Fruit fly (Drosophila melanogaster) whole organism, embryonic: Measurements from ENCODE around the gene pod1.

Source experiments
- Aef1 ChIP-seq: fragments of 200-800 bp; sonication (Bioruptor generic); IDR thresholded peaks from 3 replicates; pipeline ENCODE4 v1.3.6; 2022; ENCODE audit warnings: missing biosample characterization, missing genetic modification characterization
- C15 ChIP-seq: fragments of 200-800 bp; sonication (Bioruptor generic); IDR thresholded peaks from 3 replicates; pipeline ENCODE4 v1.3.6; 2022; ENCODE audit warnings: missing biosample characterization, missing genetic modification characterization
- CG11695 ChIP-seq: fragments of 200-800 bp; sonication (Bioruptor generic); IDR thresholded peaks from 3 replicates; pipeline ENCODE4 v1.3.6; 2022; ENCODE audit warnings: missing biosample characterization, missing genetic modification characterization
- CG11696 ChIP-seq: fragments of 200-800 bp; sonication (Bioruptor generic); IDR thresholded peaks from 2 replicates; pipeline ENCODE4 v1.3.6; 2022; ENCODE audit warnings: missing biosample characterization, missing genetic modification characterization
- CG12391 ChIP-seq: fragments of 200-800 bp; sonication (Bioruptor generic); optimal IDR thresholded peaks from 3 replicates; lab custom pipeline; 2018; ENCODE audit warnings: missing biosample characterization, mild to moderate bottlenecking, missing genetic modification characterization, moderate library complexity
- CG13296 ChIP-seq: fragments of 200-800 bp; sonication (Bioruptor generic); optimal IDR thresholded peaks from 3 replicates; lab custom pipeline; 2018; ENCODE audit warnings: missing biosample characterization, mild to moderate bottlenecking, missing genetic modification characterization
- CG15479 ChIP-seq: fragments of 200-800 bp; sonication (Bioruptor generic); optimal IDR thresholded peaks from 3 replicates; lab custom pipeline; 2019; ENCODE audit warnings: missing biosample characterization, mild to moderate bottlenecking, missing genetic modification characterization, moderate library complexity
- CG16779 ChIP-seq: fragments of 200-800 bp; sonication (Bioruptor generic); IDR thresholded peaks from 2 replicates; pipeline ENCODE4 v1.3.6; 2022; ENCODE audit warnings: missing biosample characterization, missing genetic modification characterization
- CG17359 ChIP-seq: fragments of 200-800 bp; sonication (Bioruptor generic); optimal IDR thresholded peaks from 3 replicates; lab custom pipeline; 2018; ENCODE audit warnings: missing biosample characterization, mild to moderate bottlenecking, missing genetic modification characterization, moderate library complexity
- CG17612 ChIP-seq: fragments of 200-800 bp; sonication (Bioruptor generic); IDR thresholded peaks from 2 replicates; pipeline ENCODE4 v1.3.6; 2022; ENCODE audit warnings: missing biosample characterization, missing genetic modification characterization
- CG32532 ChIP-seq: fragments of 200-800 bp; sonication (Bioruptor generic); IDR thresholded peaks from 2 replicates; pipeline ENCODE4 v1.3.6; 2022; ENCODE audit warnings: missing biosample characterization, missing genetic modification characterization
- CG3838 ChIP-seq: fragments of 200-800 bp; sonication (Bioruptor generic); optimal IDR thresholded peaks from 3 replicates; lab custom pipeline; 2016; ENCODE audit warnings: missing biosample characterization, missing genetic modification characterization
- CG7556 ChIP-seq: fragments of 200-800 bp; sonication (Bioruptor generic); optimal IDR thresholded peaks from 2 replicates; lab custom pipeline; 2017; ENCODE audit warnings: missing biosample characterization, mild to moderate bottlenecking, missing genetic modification characterization
- CG8089 ChIP-seq: fragments of 200-800 bp; sonication (Bioruptor generic); optimal IDR thresholded peaks from 3 replicates; lab custom pipeline; 2016; ENCODE audit warnings: missing biosample characterization, missing genetic modification characterization
- CG8281 ChIP-seq: fragments of 200-800 bp; sonication (Bioruptor generic); optimal IDR thresholded peaks from 2 replicates; lab custom pipeline; 2018; ENCODE audit warnings: missing biosample characterization, mild to moderate bottlenecking, missing genetic modification characterization, moderate library complexity
- CG8765 ChIP-seq: fragments of 200-800 bp; sonication (Bioruptor generic); IDR thresholded peaks from 2 replicates; pipeline ENCODE4 v1.3.6; 2022; ENCODE audit warnings: missing biosample characterization, missing genetic modification characterization
- D19B ChIP-seq: fragments of 200-800 bp; sonication (Bioruptor generic); optimal IDR thresholded peaks from 2 replicates; lab custom pipeline; 2017; ENCODE audit warnings: missing biosample characterization, mild to moderate bottlenecking, missing genetic modification characterization
- Dref ChIP-seq: fragments of 200-800 bp; sonication (Bioruptor generic); IDR thresholded peaks from 2 replicates; pipeline ENCODE4 v1.3.6; 2022; ENCODE audit warnings: missing biosample characterization, missing genetic modification characterization
- Ets97D ChIP-seq: fragments of 200-800 bp; sonication (Bioruptor generic); optimal IDR thresholded peaks from 3 replicates; lab custom pipeline; 2016; ENCODE audit warnings: missing biosample characterization, missing genetic modification characterization
- Fer1 ChIP-seq: fragments of 200-800 bp; sonication (Bioruptor generic); optimal IDR thresholded peaks from 2 replicates; lab custom pipeline; 2017; ENCODE audit warnings: missing biosample characterization, mild to moderate bottlenecking, missing genetic modification characterization
- HLH4C ChIP-seq: fragments of 200-800 bp; sonication (Bioruptor generic); IDR thresholded peaks from 3 replicates; pipeline ENCODE4 v1.3.6; 2022; ENCODE audit warnings: missing biosample characterization, missing genetic modification characterization; ENCODE audit not compliant: partially characterized antibody
- MTF-1 ChIP-seq: fragments of 200-800 bp; sonication (Bioruptor generic); optimal IDR thresholded peaks from 2 replicates; lab custom pipeline; 2018; ENCODE audit warnings: missing biosample characterization, mild to moderate bottlenecking, missing genetic modification characterization, borderline replicate concordance
- Meics ChIP-seq: fragments of 200-800 bp; sonication (Bioruptor generic); optimal IDR thresholded peaks from 2 replicates; lab custom pipeline; 2017; ENCODE audit warnings: missing biosample characterization, mild to moderate bottlenecking, missing genetic modification characterization
- ac ChIP-seq: fragments of 200-800 bp; sonication (Bioruptor generic); optimal IDR thresholded peaks from 3 replicates; lab custom pipeline; 2017; ENCODE audit warnings: missing biosample characterization, mild to moderate bottlenecking, missing genetic modification characterization
- bbx ChIP-seq: fragments of 200-800 bp; sonication (Bioruptor generic); IDR thresholded peaks from 2 replicates; pipeline ENCODE4 v1.3.6; 2022; ENCODE audit warnings: missing biosample characterization, missing genetic modification characterization; ENCODE audit not compliant: partially characterized antibody
- bigmax ChIP-seq: fragments of 200-800 bp; sonication (Bioruptor generic); optimal IDR thresholded peaks from 2 replicates; lab custom pipeline; 2018; ENCODE audit warnings: missing biosample characterization, mild to moderate bottlenecking, missing genetic modification characterization
- ci ChIP-seq: fragments of 200-800 bp; sonication (Bioruptor generic); IDR thresholded peaks from 3 replicates; pipeline ENCODE4 v1.3.6; 2022; ENCODE audit warnings: missing biosample characterization, missing genetic modification characterization
- emc ChIP-seq: fragments of 200-800 bp; sonication (Bioruptor generic); optimal IDR thresholded peaks from 2 replicates; lab custom pipeline; 2016; ENCODE audit warnings: missing biosample characterization, missing genetic modification characterization
- fd96Cb ChIP-seq: fragments of 200-800 bp; sonication (Bioruptor generic); optimal IDR thresholded peaks from 2 replicates; lab custom pipeline; 2018; ENCODE audit warnings: missing biosample characterization, mild to moderate bottlenecking, missing genetic modification characterization, moderate library complexity
- grau ChIP-seq: fragments of 200-800 bp; optimal IDR thresholded peaks from 3 replicates; lab custom pipeline; 2019; ENCODE audit warnings: missing biosample characterization, mild to moderate bottlenecking, missing genetic modification characterization, moderate library complexity
- jing ChIP-seq: fragments of 200-800 bp; sonication (Bioruptor generic); optimal IDR thresholded peaks from 2 replicates; lab custom pipeline; 2018; ENCODE audit warnings: missing biosample characterization, mild to moderate bottlenecking, missing genetic modification characterization
- ken ChIP-seq: fragments of 200-800 bp; sonication (Bioruptor generic); IDR thresholded peaks from 3 replicates; pipeline ENCODE4 v1.3.6; 2022; ENCODE audit warnings: missing biosample characterization, missing genetic modification characterization
- lbe ChIP-seq: fragments of 200-800 bp; sonication (Bioruptor generic); optimal IDR thresholded peaks from 2 replicates; lab custom pipeline; 2016; ENCODE audit warnings: missing biosample characterization, mild to moderate bottlenecking, missing genetic modification characterization
- mam ChIP-seq: fragments of 200-800 bp; sonication (Bioruptor generic); optimal IDR thresholded peaks from 3 replicates; lab custom pipeline; 2016; ENCODE audit warnings: missing biosample characterization, missing genetic modification characterization
- nerfin-1 ChIP-seq: fragments of 200-800 bp; sonication (Bioruptor generic); optimal IDR thresholded peaks from 3 replicates; lab custom pipeline; 2019; ENCODE audit warnings: missing biosample characterization, mild to moderate bottlenecking, missing genetic modification characterization, moderate library complexity
- onecut ChIP-seq: fragments of 200-800 bp; sonication (Bioruptor generic); IDR thresholded peaks from 2 replicates; pipeline ENCODE4 v1.3.6; 2022; ENCODE audit warnings: missing biosample characterization, missing genetic modification characterization
- sr ChIP-seq: fragments of 200-800 bp; sonication (Bioruptor generic); IDR thresholded peaks from 3 replicates; pipeline ENCODE4 v1.3.6; 2022; ENCODE audit warnings: missing biosample characterization, missing genetic modification characterization
- trh ChIP-seq: fragments of 200-800 bp; sonication (Bioruptor generic); optimal IDR thresholded peaks from 2 replicates; lab custom pipeline; 2016; ENCODE audit warnings: missing biosample characterization, missing genetic modification characterization
- ttk ChIP-seq: fragments of 200-800 bp; sonication (Bioruptor generic); IDR thresholded peaks from 2 replicates; pipeline ENCODE4 v2.1.2; 2022; ENCODE audit warnings: missing biosample characterization, missing genetic modification characterization
- tx ChIP-seq: fragments of 200-800 bp; sonication (Bioruptor generic); optimal IDR thresholded peaks from 2 replicates; lab custom pipeline; 2016; ENCODE audit warnings: missing biosample characterization, missing genetic modification characterization
- zfh2 ChIP-seq: fragments of 200-800 bp; sonication (Bioruptor generic); optimal IDR thresholded peaks from 2 replicates; lab custom pipeline; 2016; ENCODE audit warnings: missing biosample characterization, missing genetic modification characterization

The pod1 gene

dm6 chrX:6820703-6821102 lies 17.2 kb downstream of the pod1 start, which contains the start of the genes Nf-YC and xit (continued):
- TF ChIP-seq CG8765, result no peak
- TF ChIP-seq CG17612 (GFP tag; lab: Robert Waterston, UW), result no peak
- TF ChIP-seq CG16779 (GFP tag; lab: Robert Waterston, UW), result no peak
- no peak for TF ChIP-seq CG11695 (GFP tag; lab: Robert Waterston, UW)
- no peak for TF ChIP-seq ken (GFP tag; lab: Robert Waterston, UW)
- TF ChIP-seq CG32532 (GFP tag; lab: Robert Waterston, UW), result no peak
- peak; percentile 40 for TF ChIP-seq Ets97D (GFP tag; lab: Kevin White, UChicago)
- TF ChIP-seq zfh2 (GFP tag; lab: Kevin White, UChicago), result peak; percentile 24
- no peak for TF ChIP-seq grau
- TF ChIP-seq Meics (GFP tag; lab: Kevin White, UChicago), result no peak
- TF ChIP-seq MTF-1, result no peak
- peak; percentile 91 for TF ChIP-seq Dref
- no peak for TF ChIP-seq CG17359 (tag; lab: Kevin White, UChicago)
- no peak for TF ChIP-seq Fer1
- TF ChIP-seq CG11696 (GFP tag; lab: Robert Waterston, UW), result no peak
- no peak for TF ChIP-seq C15 (GFP tag; lab: Robert Waterston, UW)
- TF ChIP-seq bigmax (GFP tag; lab: Kevin White, UChicago), result no peak
- TF ChIP-seq ci (GFP tag; lab: Robert Waterston, UW), result 0 out of 3 replicates have a peak, but pooled peaks have one; percentile 12
- peak; percentile 67 for TF ChIP-seq HLH4C
- TF ChIP-seq CG7556 (GFP tag; lab: Kevin White, UChicago), result no peak
- TF ChIP-seq emc (GFP tag; lab: Kevin White, UChicago), result no peak
- TF ChIP-seq sr (GFP tag; lab: Robert Waterston, UW), result no peak
- no peak for TF ChIP-seq CG12391 (tag; lab: Kevin White, UChicago)
- TF ChIP-seq bbx, result peak; percentile 63
- no peak for TF ChIP-seq ttk (GFP tag; lab: Robert Waterston, UW)
- TF ChIP-seq nerfin-1 (tag; lab: Kevin White, UChicago), result peak; percentile 30
- peak; percentile 33 for TF ChIP-seq mam (GFP tag; lab: Kevin White, UChicago)
- TF ChIP-seq trh (GFP tag; lab: Kevin White, UChicago), result no peak
- no peak for TF ChIP-seq CG8089 (GFP tag; lab: Kevin White, UChicago)
- no peak for TF ChIP-seq jing (GFP tag; lab: Kevin White, UChicago)
- TF ChIP-seq tx (GFP tag; lab: Kevin White, UChicago), result peak; percentile 4
- no peak for TF ChIP-seq ac (GFP tag; lab: Kevin White, UChicago)
- no peak for TF ChIP-seq Aef1
- no peak for TF ChIP-seq CG8281 (tag; lab: Kevin White, UChicago)
- TF ChIP-seq CG3838, result no peak
- no peak for TF ChIP-seq onecut (GFP tag; lab: Robert Waterston, UW)
- TF ChIP-seq D19B (GFP tag; lab: Kevin White, UChicago), result no peak

dm6 chrX:6822904-6823303 lies 19.4 kb downstream of the pod1 start, which contains the start of gene Atx-1:
TSS of gene Atx-1 (plus strand) at chrX:6823204.
- no peak for TF ChIP-seq CG13296 (GFP tag; lab: Kevin White, UChicago)
- no peak for TF ChIP-seq fd96Cb (tag; lab: Kevin White, UChicago)
- TF ChIP-seq lbe, result no peak
- TF ChIP-seq CG15479, result peak; percentile 52
- TF ChIP-seq, all 482 proteins: peak for 1
